Worm (Caenorhabditis elegans): ENCODE data around the gene R11G1.1.

R11G1.1 gene

DNA sequence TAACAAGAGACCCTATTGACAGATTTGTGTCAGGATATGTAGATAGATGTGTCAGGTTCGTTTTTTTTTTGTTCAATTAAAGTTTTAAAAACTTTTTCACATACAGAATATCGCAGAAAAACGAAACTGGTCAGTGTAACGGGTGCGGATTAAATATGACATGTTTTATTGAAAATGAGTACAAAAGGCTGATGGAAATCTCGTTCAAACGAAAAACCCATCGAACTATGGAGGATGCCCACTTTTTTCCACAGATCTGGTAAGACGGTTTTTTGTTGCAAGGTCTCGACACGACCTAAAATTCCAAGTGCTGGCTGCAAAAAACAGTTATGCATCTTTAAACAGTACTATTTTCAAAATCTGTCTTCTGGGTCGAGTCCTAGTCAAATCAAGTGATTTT is 29.2 kb upstream of the R11G1.1 start:
- TF ChIP-seq zip-8 (tag; optimal IDR thresholded peaks at IDR 0.05): no peak
- no peak for TF ChIP-seq sem-2 (GFP tag; optimal IDR thresholded peaks at IDR 0.05)
- TF ChIP-seq lin-13 (tag; optimal IDR thresholded peaks at IDR 0.05): no peak
- TF ChIP-seq nhr-28 (tag; optimal IDR thresholded peaks at IDR 0.05): no peak
- TF ChIP-seq bed-3 (GFP tag; optimal IDR thresholded peaks at IDR 0.05): no peak
- no peak for TF ChIP-seq elt-3 (tag; optimal IDR thresholded peaks at IDR 0.05)
- no peak for TF ChIP-seq ceh-83 (GFP tag; optimal IDR thresholded peaks at IDR 0.05)
- no peak for TF ChIP-seq mep-1 (tag; optimal IDR thresholded peaks at IDR 0.05)
- no peak for TF ChIP-seq unc-39 (tag; optimal IDR thresholded peaks at IDR 0.05)
- no peak for TF ChIP-seq lsy-2 (tag; optimal IDR thresholded peaks at IDR 0.05)
- no peak for TF ChIP-seq ham-2 (GFP tag; optimal IDR thresholded peaks at IDR 0.05)
- TF ChIP-seq snpc-4 (tag; optimal IDR thresholded peaks at IDR 0.05): no peak
- no peak for TF ChIP-seq sptf-1 (tag; optimal IDR thresholded peaks at IDR 0.05)
- TF ChIP-seq drap-1 (GFP tag; optimal IDR thresholded peaks at IDR 0.05): no peak

DNA sequence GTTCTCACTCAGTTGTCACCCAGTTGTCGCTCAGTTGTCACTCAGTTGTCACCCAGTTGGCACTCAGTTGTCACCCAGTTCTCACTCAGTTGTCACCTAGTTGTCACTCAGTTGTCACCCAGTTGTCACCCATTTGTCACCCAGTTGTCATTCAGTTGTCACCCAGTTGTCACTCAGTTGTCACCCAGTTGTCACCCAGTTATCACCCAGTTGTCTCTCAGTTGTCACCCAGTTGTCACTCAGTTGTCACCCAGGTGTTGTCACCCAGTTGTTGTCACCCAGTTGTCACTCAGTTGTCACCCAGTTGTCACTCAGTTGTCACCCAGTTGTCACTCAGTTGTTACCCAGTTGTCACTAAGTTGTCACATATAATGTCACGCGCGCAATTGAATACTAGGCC is 27.7 kb upstream of the R11G1.1 start:
- TF ChIP-seq sem-2 (GFP tag; optimal IDR thresholded peaks at IDR 0.05) (no peak), unc-62 (GFP tag; optimal IDR thresholded peaks at IDR 0.05) (no peak), drap-1 (GFP tag; optimal IDR thresholded peaks at IDR 0.05) (no peak), tbx-8 (GFP tag; optimal IDR thresholded peaks at IDR 0.05) (peak; percentile 98), nhr-12 (tag; optimal IDR thresholded peaks at IDR 0.05) (no peak), nhr-76 (tag; optimal IDR thresholded peaks at IDR 0.05) (no peak)

DNA sequence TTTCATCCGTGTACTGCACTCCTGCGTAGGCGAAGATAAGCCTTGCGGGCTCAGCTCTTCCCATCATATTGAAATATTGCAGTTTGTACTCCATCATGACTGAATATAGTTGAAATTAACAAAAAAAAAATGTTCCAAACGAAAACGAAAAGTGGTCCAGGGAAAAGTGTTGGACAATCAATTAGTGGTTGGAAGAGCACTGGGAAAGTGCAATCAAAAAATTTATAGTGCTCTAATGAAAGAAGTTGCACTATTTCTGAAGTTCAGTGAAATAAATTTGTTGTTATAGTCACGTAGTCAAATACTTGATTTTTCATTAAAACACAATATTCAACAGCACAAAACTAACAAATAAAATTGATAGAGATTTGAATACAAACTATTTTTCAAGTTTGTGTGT is 25.6 kb upstream of the R11G1.1 start, which contains the start of gene gst-11:
Gene gst-11 (minus strand): TSS at position 101 of the 400 bp plus-strand sequence.
- TF ChIP-seq nhr-28 (tag; optimal IDR thresholded peaks at IDR 0.05) (no peak), M03D4.4 (tag; optimal IDR thresholded peaks at IDR 0.05) (no peak), blmp-1 (tag; optimal IDR thresholded peaks at IDR 0.05) (no peak), snpc-4 (tag; optimal IDR thresholded peaks at IDR 0.05) (no peak), pha-4 (tag; optimal IDR thresholded peaks at IDR 0.05) (no peak), bed-3 (GFP tag; optimal IDR thresholded peaks at IDR 0.05) (no peak), elt-3 (tag; optimal IDR thresholded peaks at IDR 0.05) (no peak)

DNA sequence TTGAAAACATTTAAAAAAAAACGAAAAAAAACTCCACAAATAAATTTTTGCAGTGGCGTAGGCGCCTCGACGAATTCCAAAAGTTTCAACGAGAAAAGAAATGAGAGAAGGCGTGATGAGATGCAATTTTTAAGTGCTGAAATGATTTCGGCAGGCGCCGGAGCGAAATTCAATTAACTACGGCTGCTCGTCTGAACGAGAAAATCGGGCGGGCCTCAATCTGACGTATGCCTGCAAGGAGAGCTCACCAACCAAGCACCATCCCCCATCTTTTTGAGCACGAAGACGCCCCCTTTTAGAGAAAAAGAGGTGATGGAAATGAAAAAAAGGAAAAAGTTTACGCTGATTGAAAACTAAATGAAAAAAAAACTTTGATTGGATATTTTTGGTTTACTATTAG is 24.5 kb upstream of the R11G1.1 start:
- TF ChIP-seq nhr-2 (tag; optimal IDR thresholded peaks at IDR 0.05) (no peak), ces-1 (GFP tag; optimal IDR thresholded peaks at IDR 0.05) (peak; percentile 18)

DNA sequence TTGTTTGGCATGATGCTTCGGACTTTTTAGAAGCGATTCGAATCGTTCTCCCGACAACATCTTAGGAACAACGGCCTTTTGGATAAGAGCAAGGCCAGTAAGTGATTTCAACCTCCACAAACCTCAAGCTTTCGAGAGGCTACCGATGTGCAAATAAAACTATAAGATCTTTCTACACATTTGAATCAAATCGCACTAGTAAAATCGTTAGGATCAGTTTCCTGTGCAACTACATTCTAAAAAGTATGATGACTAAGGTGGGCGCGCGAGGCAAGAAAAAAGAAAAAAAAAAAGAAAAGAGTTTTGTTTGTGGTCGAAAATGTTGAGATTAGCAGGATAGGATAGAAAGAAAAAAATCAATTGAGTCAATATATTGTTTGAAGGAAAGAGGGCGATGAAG is 14.5 kb upstream of the R11G1.1 start, which contains the start of gene tmem-24:
Gene tmem-24 (minus strand): TSS at position 101 of the 400 bp plus-strand sequence.
- TF ChIP-seq sptf-1 (tag; optimal IDR thresholded peaks at IDR 0.05): no peak
- TF ChIP-seq nhr-2 (tag; optimal IDR thresholded peaks at IDR 0.05): no peak
- no peak for TF ChIP-seq mls-2 (tag; optimal IDR thresholded peaks at IDR 0.05)
- TF ChIP-seq elt-3 (tag; optimal IDR thresholded peaks at IDR 0.05): no peak
- TF ChIP-seq tbx-8 (GFP tag; optimal IDR thresholded peaks at IDR 0.05): no peak
- no peak for TF ChIP-seq lin-32 (GFP tag; optimal IDR thresholded peaks at IDR 0.05)
- no peak for TF ChIP-seq bed-3 (GFP tag; optimal IDR thresholded peaks at IDR 0.05)
- TF ChIP-seq unc-39 (tag; optimal IDR thresholded peaks at IDR 0.05): no peak
- no peak for TF ChIP-seq nhr-12 (tag; optimal IDR thresholded peaks at IDR 0.05)
- no peak for TF ChIP-seq mab-5 (tag; optimal IDR thresholded peaks at IDR 0.05)
- TF ChIP-seq sem-2 (GFP tag; optimal IDR thresholded peaks at IDR 0.05): no peak
- TF ChIP-seq pha-4 (tag; optimal IDR thresholded peaks at IDR 0.05): no peak
- no peak for TF ChIP-seq hlh-1 (tag; optimal IDR thresholded peaks at IDR 0.05)
- TF ChIP-seq nhr-76 (tag; optimal IDR thresholded peaks at IDR 0.05): no peak
- TF ChIP-seq unc-120 (tag; optimal IDR thresholded peaks at IDR 0.05; ENCODE audit: poor library complexity, severe bottlenecking): no peak
- no peak for TF ChIP-seq M03D4.4 (tag; optimal IDR thresholded peaks at IDR 0.05)
- TF ChIP-seq blmp-1 (tag; optimal IDR thresholded peaks at IDR 0.05): no peak
- TF ChIP-seq drap-1 (GFP tag; optimal IDR thresholded peaks at IDR 0.05): no peak
- TF ChIP-seq ceh-39 (tag; optimal IDR thresholded peaks at IDR 0.05): no peak
- TF ChIP-seq cnd-1 (tag; optimal IDR thresholded peaks at IDR 0.05): no peak

DNA sequence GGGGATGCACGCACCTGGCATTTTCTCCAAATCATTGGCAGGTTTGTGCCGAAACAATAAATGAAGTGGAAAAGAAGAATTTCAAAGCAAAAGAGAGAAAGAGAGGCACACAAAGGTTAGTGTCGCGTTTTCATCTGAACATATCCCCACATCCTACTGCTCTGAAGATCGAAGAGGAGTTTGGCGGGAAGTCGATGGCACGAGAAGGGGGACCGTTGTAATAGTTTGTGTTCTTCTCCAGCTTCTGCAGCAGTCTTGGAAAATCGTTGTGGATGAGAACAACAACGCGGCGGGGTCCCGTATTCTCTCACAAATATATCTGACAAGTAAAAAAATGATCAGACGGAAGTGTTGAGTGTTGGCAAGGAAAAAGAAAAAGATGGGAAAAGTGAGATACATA is 13.4 kb upstream of the R11G1.1 start:
- no peak for TF ChIP-seq mab-5 (tag; optimal IDR thresholded peaks at IDR 0.05)
- no peak for TF ChIP-seq mep-1 (tag; optimal IDR thresholded peaks at IDR 0.05)
- no peak for TF ChIP-seq lsy-2 (tag; optimal IDR thresholded peaks at IDR 0.05)
- TF ChIP-seq hlh-1 (tag; optimal IDR thresholded peaks at IDR 0.05): peak; percentile 59
- peak; percentile 27 for TF ChIP-seq unc-120 (tag; optimal IDR thresholded peaks at IDR 0.05; ENCODE audit: poor library complexity, severe bottlenecking)
- no peak for TF ChIP-seq unc-62 (GFP tag; optimal IDR thresholded peaks at IDR 0.05)
